Worm (Caenorhabditis elegans) whole organism, L1 larva: ENCODE results near the gene F52E10.2.
A peak's percentile ranks its signal among the peaks of the same experiment; 100 is the strongest.

ENCODE experiments used
- ama-1 ChIP-seq: fragments of 150-350 bp; optimal IDR thresholded peaks from 2 replicates; lab custom pipeline; 2014
- blmp-1 ChIP-seq: fragments of 150-350 bp; optimal IDR thresholded peaks from 2 replicates; lab custom pipeline; 2014; ENCODE audit warnings: missing biosample characterization, missing genetic modification characterization
- elt-2 ChIP-seq: sonication (generic microtip); optimal IDR thresholded peaks from 2 replicates; lab custom pipeline; 2016; ENCODE audit warnings: missing genetic modification characterization, mild to moderate bottlenecking, inconsistent platforms, missing compliant biosample characterization, missing genetic modification reagents
- elt-3 ChIP-seq, 6 experiments: fragments of 150-350 bp in 1 of 6; sonication (generic microtip); optimal IDR thresholded peaks; 2 replicates each; lab custom pipeline; 2017 to 2018; ENCODE audit warnings: missing biosample characterization in 6 of 6, missing genetic modification characterization in 6 of 6, inconsistent platforms in 1 of 6
- lin-35 ChIP-seq, 2 experiments: fragments of 150-350 bp; optimal IDR thresholded peaks; 2 replicates each; lab custom pipeline; 2014; ENCODE audit warnings: missing biosample characterization in 2 of 2, missing genetic modification characterization in 2 of 2, missing genetic modification reagents in 2 of 2
- lsy-2 ChIP-seq, 2 experiments: fragments of 150-350 bp; optimal IDR thresholded peaks; 2 replicates each; lab custom pipeline; 2014; ENCODE audit warnings: missing biosample characterization in 2 of 2, missing genetic modification characterization in 2 of 2
- nhr-12 ChIP-seq: sonication (generic microtip); optimal IDR thresholded peaks from 2 replicates; lab custom pipeline; 2017; ENCODE audit warnings: missing biosample characterization, missing genetic modification characterization
- nhr-77 ChIP-seq: fragments of 150-350 bp; optimal IDR thresholded peaks from 2 replicates; lab custom pipeline; 2014; ENCODE audit warnings: missing biosample characterization, missing genetic modification characterization
- pqm-1 ChIP-seq: sonication (generic microtip); optimal IDR thresholded peaks from 3 replicates; lab custom pipeline; 2017; ENCODE audit warnings: missing biosample characterization, missing genetic modification characterization
- sptf-1 ChIP-seq: fragments of 150-350 bp; optimal IDR thresholded peaks from 2 replicates; lab custom pipeline; 2014; ENCODE audit warnings: missing biosample characterization, missing genetic modification characterization
- zag-1 ChIP-seq: fragments of 150-350 bp; optimal IDR thresholded peaks from 2 replicates; lab custom pipeline; 2014; ENCODE audit warnings: missing biosample characterization, missing genetic modification characterization

ce11 chrX:16298173-16298572 is 15.2 kb upstream of the F52E10.2 start:
- TF ChIP-seq elt-2 (tag; lab: Kevin White, UChicago) (peak; percentile 29), zag-1 (tag; lab: Kevin White, UChicago) (no peak), blmp-1 (tag; lab: Kevin White, UChicago) (no peak), lin-35 (GFP tag; optimal IDR thresholded peaks at IDR 0.05; lab: Kevin White, UChicago) (peak in 1 of 2 experiments; percentile 56), sptf-1 (no peak), lsy-2 (tag; optimal IDR thresholded peaks at IDR 0.05; lab: Kevin White, UChicago) (peak; percentile 49 to 53), pqm-1 (tag; lab: Kevin White, UChicago) (no peak), nhr-77 (tag; lab: Kevin White, UChicago) (peak; percentile 67), nhr-12 (no peak), ama-1 (lab: Kevin White, UChicago) (no peak), elt-3 (tag; optimal IDR thresholded peaks at IDR 0.05; lab: Kevin White, UChicago) (peak in 1 of 6 experiments; percentile 17)
